Worm (Caenorhabditis elegans) whole organism, early embryonic: Measurements from ENCODE around the gene C17G1.5.

Experiments
- B0310.2 ChIP-seq: sonication (generic microtip); optimal IDR thresholded peaks from 2 replicates; lab custom pipeline; 2016; ENCODE audit warnings: mild to moderate bottlenecking, missing genetic modification characterization, missing compliant biosample characterization
- aly-1 ChIP-seq: sonication (generic microtip); optimal IDR thresholded peaks from 2 replicates; lab custom pipeline; 2016; ENCODE audit warnings: missing genetic modification characterization, missing compliant biosample characterization
- ama-1 ChIP-seq: fragments of 150-350 bp; optimal IDR thresholded peaks from 2 replicates; lab custom pipeline; 2014
- ets-7 ChIP-seq: sonication (generic microtip); optimal IDR thresholded peaks from 2 replicates; lab custom pipeline; 2016; ENCODE audit warnings: missing genotype, missing genetic modification characterization, missing compliant biosample characterization
- flt-1 ChIP-seq: fragments of 200-800 bp; sonication (Bioruptor generic); IDR thresholded peaks from 2 replicates; pipeline ENCODE4 v1.3.6; 2022; ENCODE audit warnings: missing genetic modification characterization, missing compliant biosample characterization
- hmbx-1 ChIP-seq: sonication (generic microtip); optimal IDR thresholded peaks from 2 replicates; lab custom pipeline; 2016; ENCODE audit warnings: mild to moderate bottlenecking, missing genetic modification characterization, missing compliant biosample characterization
- hnd-1 ChIP-seq: sonication (generic microtip); optimal IDR thresholded peaks from 2 replicates; lab custom pipeline; 2016; ENCODE audit warnings: missing genetic modification characterization, missing compliant biosample characterization
- pes-1 ChIP-seq: fragments of 200-800 bp; sonication (Bioruptor generic); IDR thresholded peaks from 2 replicates; pipeline ENCODE4 v1.3.6; 2022; ENCODE audit warnings: missing genetic modification reagents, missing genetic modification characterization, missing compliant biosample characterization
- scrt-1 ChIP-seq: fragments of 200-800 bp; sonication (Bioruptor generic); IDR thresholded peaks from 2 replicates; pipeline ENCODE4 v1.3.6; 2022; ENCODE audit warnings: missing genetic modification characterization, missing compliant biosample characterization
- sea-1 ChIP-seq: fragments of 200-800 bp; sonication (Bioruptor generic); conservative IDR thresholded peaks from 2 replicates; pipeline ENCODE4 v1.3.6; 2022; ENCODE audit warnings: missing genetic modification characterization, missing compliant biosample characterization
- tbx-11 ChIP-seq: fragments of 200-800 bp; sonication (Bioruptor generic); IDR thresholded peaks from 2 replicates; pipeline ENCODE4 v1.3.6; 2022; ENCODE audit warnings: missing genetic modification characterization, missing compliant biosample characterization
- tbx-37 ChIP-seq: fragments of 200-800 bp; sonication (Bioruptor generic); conservative IDR thresholded peaks from 2 replicates; pipeline ENCODE4 v1.3.6; 2022; ENCODE audit warnings: missing genetic modification reagents, missing genetic modification characterization, missing compliant biosample characterization
- tra-4 ChIP-seq: sonication (generic microtip); optimal IDR thresholded peaks from 2 replicates; lab custom pipeline; 2017; ENCODE audit warnings: missing genetic modification characterization, missing compliant biosample characterization

DNA sequence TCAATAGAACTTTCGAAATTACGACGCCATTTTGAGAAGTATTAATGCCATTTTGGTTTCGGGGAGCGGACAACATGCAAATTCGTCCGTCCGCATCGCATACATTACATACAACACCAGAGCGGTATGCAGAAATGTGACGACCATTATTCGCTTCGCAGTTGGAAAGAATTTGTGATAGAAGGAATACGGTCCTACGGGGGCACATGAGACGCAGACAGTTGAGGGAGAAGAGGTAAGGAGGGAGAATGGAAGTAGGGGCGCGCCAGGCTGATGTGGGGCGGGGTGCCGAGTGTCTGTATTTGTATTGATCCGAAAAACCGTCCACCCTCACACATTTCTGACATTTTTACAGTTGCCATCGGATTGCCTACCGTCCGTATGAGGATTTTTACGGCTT lies 2.8 kb downstream of the C17G1.5 start:
- no peak for TF ChIP-seq tbx-37 (GFP tag; lab: Robert Waterston, UW)
- no peak for TF ChIP-seq ama-1 (lab: Kevin White, UChicago)
- no peak for TF ChIP-seq tra-4
- no peak for TF ChIP-seq ets-7 (tag; lab: Kevin White, UChicago)
- TF ChIP-seq aly-1, result no peak
- TF ChIP-seq pes-1 (GFP tag; lab: Robert Waterston, UW), result no peak
- TF ChIP-seq sea-1 (GFP tag; lab: Robert Waterston, UW), result no peak
- TF ChIP-seq tbx-11 (GFP tag; lab: Robert Waterston, UW), result no peak
- no peak for TF ChIP-seq B0310.2 (tag; lab: Kevin White, UChicago)
- no peak for TF ChIP-seq hnd-1 (tag; lab: Kevin White, UChicago)
- TF ChIP-seq hmbx-1 (tag; lab: Kevin White, UChicago), result no peak
- TF ChIP-seq flt-1 (GFP tag; lab: Robert Waterston, UW), result no peak
- no peak for TF ChIP-seq scrt-1 (GFP tag; lab: Robert Waterston, UW)
